Worm (Caenorhabditis elegans) whole organism, L1 larva: ENCODE results near the gene Y45F10C.2.

ENCODE experiments used
- elt-2 ChIP-seq: sonication (generic microtip); optimal IDR thresholded peaks from 2 replicates; lab custom pipeline; 2016; ENCODE audit warnings: missing genetic modification characterization, mild to moderate bottlenecking, inconsistent platforms, missing compliant biosample characterization, missing genetic modification reagents
- jun-1 ChIP-seq: fragments of 150-350 bp; optimal IDR thresholded peaks from 2 replicates; lab custom pipeline; 2014; ENCODE audit warnings: missing biosample characterization, missing genetic modification reagents, missing genetic modification characterization
- nhr-11 ChIP-seq: fragments of 150-350 bp; optimal IDR thresholded peaks from 2 replicates; lab custom pipeline; 2014; ENCODE audit warnings: missing biosample characterization, missing genetic modification characterization
- nhr-237 ChIP-seq: fragments of 150-350 bp; optimal IDR thresholded peaks from 2 replicates; lab custom pipeline; 2014; ENCODE audit warnings: missing biosample characterization, missing genetic modification characterization
- nhr-76 ChIP-seq: sonication (generic microtip); optimal IDR thresholded peaks from 2 replicates; lab custom pipeline; 2017; ENCODE audit warnings: missing biosample characterization, missing genetic modification characterization
- nhr-77 ChIP-seq: fragments of 150-350 bp; optimal IDR thresholded peaks from 2 replicates; lab custom pipeline; 2014; ENCODE audit warnings: missing biosample characterization, missing genetic modification characterization
- nhr-90 ChIP-seq: sonication (generic microtip); optimal IDR thresholded peaks from 2 replicates; lab custom pipeline; 2016; ENCODE audit warnings: mild to moderate bottlenecking, missing genetic modification characterization, missing compliant biosample characterization; ENCODE audit not compliant: poor library complexity
- pax-3 ChIP-seq: fragments of 200-800 bp; sonication (Bioruptor generic); optimal IDR thresholded peaks from 2 replicates; lab custom pipeline; 2018; ENCODE audit warnings: mild to moderate bottlenecking, missing genetic modification characterization, moderate library complexity, missing compliant biosample characterization
- sptf-1 ChIP-seq: fragments of 150-350 bp; optimal IDR thresholded peaks from 2 replicates; lab custom pipeline; 2014; ENCODE audit warnings: missing biosample characterization, missing genetic modification characterization

- TF ChIP-seq nhr-11 (tag; lab: Kevin White, UChicago), result no peak
- no peak for TF ChIP-seq nhr-77
- TF ChIP-seq nhr-237 (tag; lab: Kevin White, UChicago), result no peak
- no peak for TF ChIP-seq pax-3 (tag; lab: Kevin White, UChicago)
- no peak for TF ChIP-seq nhr-90 (tag; lab: Kevin White, UChicago)
- TF ChIP-seq sptf-1 (tag; lab: Kevin White, UChicago), result no peak
- TF ChIP-seq nhr-76 (tag; lab: Kevin White, UChicago), result no peak
- no peak for TF ChIP-seq elt-2 (tag; lab: Kevin White, UChicago)
- no peak for TF ChIP-seq jun-1
Observed at ce11 chrIV:13645823-13646222, 16.6 kb downstream of the Y45F10C.2 start, which contains the start of gene srz-29.
